Worm (Caenorhabditis elegans): ENCODE results near the gene skr-19.

The skr-19 gene

ce11 chrX:13190912-13191311 lies 33.6 kb downstream of the skr-19 start, which contains the start of gene gpa-6:
gpa-6 (plus strand) TSS chrX:13191212.
- no peak for TF ChIP-seq unc-42 (tag; optimal IDR thresholded peaks at IDR 0.05)
- TF ChIP-seq che-1 (tag; optimal IDR thresholded peaks at IDR 0.05), result no peak
- TF ChIP-seq hlh-8 (tag; optimal IDR thresholded peaks at IDR 0.05), result no peak

ce11 chrX:13189861-13190260 lies 34.6 kb downstream of the skr-19 start, which contains the start of gene cwp-5:
cwp-5 (minus strand) TSS chrX:13189961.
- TF ChIP-seq sox-4 (tag; optimal IDR thresholded peaks at IDR 0.05), result no peak
- TF ChIP-seq ceh-34 (tag; optimal IDR thresholded peaks at IDR 0.05), result no peak

DNA sequence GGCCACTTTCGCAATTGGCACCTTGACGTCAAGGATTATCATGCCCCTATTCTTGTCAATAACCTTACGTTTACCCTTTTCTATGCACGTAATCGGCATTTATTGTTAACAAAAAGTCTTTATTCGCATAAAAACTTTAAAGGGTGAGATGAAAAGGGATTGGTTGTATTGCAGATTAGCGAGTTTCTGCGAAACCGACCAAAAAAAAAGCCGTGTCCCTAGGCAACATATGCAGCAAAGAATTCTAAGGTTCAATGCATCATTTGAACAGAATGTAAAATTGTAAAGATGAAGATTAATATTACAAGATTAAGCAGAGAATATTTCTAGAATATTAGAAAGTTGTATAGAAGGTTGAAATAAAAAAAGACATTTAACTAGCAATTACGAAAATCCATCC lies 42.5 kb downstream of the skr-19 start:
- TF ChIP-seq unc-86 (tag; optimal IDR thresholded peaks at IDR 0.05) (no peak), lin-11 (tag; optimal IDR thresholded peaks at IDR 0.05) (no peak), Y22D7AL.16 (tag; optimal IDR thresholded peaks at IDR 0.05) (no peak), ceh-19 (GFP tag; optimal IDR thresholded peaks at IDR 0.05) (no peak), ztf-16 (tag; optimal IDR thresholded peaks at IDR 0.05) (no peak), ref-2 (tag; optimal IDR thresholded peaks at IDR 0.05) (no peak), fax-1 (tag; optimal IDR thresholded peaks at IDR 0.05) (no peak), eyg-1 (tag; optimal IDR thresholded peaks at IDR 0.05) (no peak), nhr-232 (tag; optimal IDR thresholded peaks at IDR 0.05) (no peak), rnt-1 (tag; optimal IDR thresholded peaks at IDR 0.05) (no peak), tbx-7 (tag; optimal IDR thresholded peaks at IDR 0.05) (no peak)

DNA sequence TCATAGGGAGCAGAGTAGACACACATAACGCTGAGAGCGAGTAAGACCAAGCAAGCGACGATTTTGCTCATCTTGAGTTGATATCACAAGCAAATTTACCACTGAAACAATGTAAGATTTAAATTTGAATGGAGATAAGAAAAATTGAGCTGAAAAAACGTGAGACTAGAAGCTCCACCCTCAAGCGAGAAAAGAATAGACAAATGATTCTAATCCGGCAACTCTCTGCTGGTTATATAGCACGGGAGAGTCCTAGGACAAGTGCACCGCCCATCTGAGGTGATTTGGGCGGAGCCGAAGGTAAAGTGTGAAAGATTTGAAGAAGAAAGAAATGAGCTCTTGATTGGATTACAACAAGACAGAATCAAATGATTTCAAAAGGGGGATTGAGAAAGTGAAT lies 46.2 kb downstream of the skr-19 start, which contains the start of gene nlp-3:
Gene nlp-3 (minus strand): TSS at position 101 of the 400 bp plus-strand sequence.
- TF ChIP-seq hlh-6 (tag; optimal IDR thresholded peaks at IDR 0.05) (no peak), pax-1 (tag; optimal IDR thresholded peaks at IDR 0.05) (no peak), mec-3 (tag; optimal IDR thresholded peaks at IDR 0.05; ENCODE audit: borderline replicate concordance) (no peak), nfya-1 (tag; optimal IDR thresholded peaks at IDR 0.05) (no peak), sox-4 (tag; optimal IDR thresholded peaks at IDR 0.05) (no peak), unc-42 (tag; optimal IDR thresholded peaks at IDR 0.05) (no peak), nhr-11 (tag; optimal IDR thresholded peaks at IDR 0.05) (no peak), tbx-7 (tag; optimal IDR thresholded peaks at IDR 0.05) (no peak), sox-2 (GFP tag; IDR thresholded peaks at IDR 0.05) (no peak)

- TF ChIP-seq ceh-9 (tag; optimal IDR thresholded peaks at IDR 0.05), result no peak
Measured at ce11 chrX:13174437-13174836, 50.1 kb downstream of the skr-19 start.

Data from whole organism, late embryonic.